Fruit fly (Drosophila melanogaster) Kc167 (cell line): ENCODE data around the gene Dyro.

Source experiments
- Myc ChIP-seq: fragments of >200 bp; optimal IDR thresholded peaks from 2 replicates; lab custom pipeline; 2017; ENCODE audit warnings: missing external identifiers
- Sin3A ChIP-seq: fragments of >200 bp; optimal IDR thresholded peaks from 2 replicates; lab custom pipeline; 2018; ENCODE audit warnings: missing external identifiers
- h ChIP-seq: fragments of >200 bp; optimal IDR thresholded peaks from 3 replicates; lab custom pipeline; 2018; ENCODE audit warnings: missing external identifiers
- insv ChIP-seq: fragments of >200 bp; optimal IDR thresholded peaks from 3 replicates; lab custom pipeline; 2018; ENCODE audit warnings: missing external identifiers
- psq ChIP-seq: fragments of >200 bp; optimal IDR thresholded peaks from 2 replicates; lab custom pipeline; 2017; ENCODE audit warnings: missing external identifiers
- ttk ChIP-seq: sonication (Bioruptor generic); optimal IDR thresholded peaks from 2 replicates; lab custom pipeline; 2017; ENCODE audit warnings: missing external identifiers

dm6 chr3L:11293378-11293777 is 2.3 kb downstream of the Dyro start:
- TF ChIP-seq psq (lab: Kevin White, UChicago) (no peak), Myc (lab: Kevin White, UChicago) (no peak), h (lab: Kevin White, UChicago) (no peak), ttk (lab: Kevin White, UChicago) (no peak), Sin3A (lab: Kevin White, UChicago) (no peak), insv (lab: Kevin White, UChicago) (no peak)
